Worm (Caenorhabditis elegans) whole organism, young adult: ENCODE measurements around the gene C01G5.9.

ENCODE experiments used
- C06A6.2 ChIP-seq: fragments of 200-800 bp; sonication (Bioruptor generic); conservative IDR thresholded peaks from 2 replicates; pipeline ENCODE4 v1.3.6; 2022; ENCODE audit warnings: missing genetic modification characterization, missing compliant biosample characterization
- F10E7.11 ChIP-seq: sonication (generic microtip); optimal IDR thresholded peaks from 2 replicates; lab custom pipeline; 2017; ENCODE audit warnings: mild to moderate bottlenecking, missing genetic modification characterization, moderate library complexity, missing compliant biosample characterization
- F22D6.2 ChIP-seq: sonication (generic microtip); optimal IDR thresholded peaks from 2 replicates; lab custom pipeline; 2016; ENCODE audit warnings: mild to moderate bottlenecking, missing genetic modification characterization, missing compliant biosample characterization
- F23B12.7 ChIP-seq: sonication (generic microtip); optimal IDR thresholded peaks from 2 replicates; lab custom pipeline; 2017; ENCODE audit warnings: missing genetic modification characterization, mild to moderate bottlenecking, missing compliant biosample characterization, antibody characterized with exemption, moderate library complexity; ENCODE audit not compliant: insufficient read depth
- F39B2.1 ChIP-seq: fragments of 200-800 bp; sonication (Bioruptor generic); IDR thresholded peaks from 2 replicates; pipeline ENCODE4 v1.3.6; 2022; ENCODE audit warnings: missing genetic modification reagents, missing genetic modification characterization, missing compliant biosample characterization
- F52B5.7 ChIP-seq: sonication (generic microtip); optimal IDR thresholded peaks from 2 replicates; lab custom pipeline; 2016; ENCODE audit warnings: mild to moderate bottlenecking, missing genetic modification characterization, missing compliant biosample characterization
- F57C9.4 ChIP-seq: sonication (generic microtip); optimal IDR thresholded peaks from 2 replicates; lab custom pipeline; 2017; ENCODE audit warnings: mild to moderate bottlenecking, missing genetic modification characterization, missing compliant biosample characterization
- K11D2.4 ChIP-seq: fragments of 200-800 bp; sonication (Bioruptor generic); IDR thresholded peaks from 2 replicates; pipeline ENCODE4 v1.3.6; 2022; ENCODE audit warnings: missing genetic modification reagents, missing genetic modification characterization, missing compliant biosample characterization
- Y53F4B.3 ChIP-seq: fragments of 200-800 bp; sonication (Bioruptor generic); IDR thresholded peaks from 2 replicates; pipeline ENCODE4 v1.3.6; 2022; ENCODE audit warnings: missing genetic modification reagents, missing genetic modification characterization, missing compliant biosample characterization
- Y67H2A.10 ChIP-seq: fragments of 200-800 bp; sonication (Bioruptor generic); conservative IDR thresholded peaks from 2 replicates; pipeline ENCODE4 v1.3.6; 2022; ENCODE audit warnings: missing genetic modification reagents, missing genetic modification characterization, missing compliant biosample characterization
- Y79H2A.3 ChIP-seq: fragments of 200-800 bp; sonication (Bioruptor generic); conservative IDR thresholded peaks from 2 replicates; pipeline ENCODE4 v1.3.6; 2022; ENCODE audit warnings: missing genetic modification reagents, missing genetic modification characterization, missing compliant biosample characterization
- Y95B8A.8 ChIP-seq: fragments of 200-800 bp; sonication (Bioruptor generic); IDR thresholded peaks from 2 replicates; pipeline ENCODE4 v1.3.6; 2022; ENCODE audit warnings: missing genetic modification reagents, missing genetic modification characterization, missing compliant biosample characterization
- ZK185.1 ChIP-seq: sonication (generic microtip); optimal IDR thresholded peaks from 2 replicates; lab custom pipeline; 2016; ENCODE audit warnings: mild to moderate bottlenecking, missing genetic modification characterization, missing compliant biosample characterization; ENCODE audit not compliant: poor library complexity, severe bottlenecking
- aptf-2 ChIP-seq: fragments of 200-800 bp; sonication (Bioruptor generic); conservative IDR thresholded peaks from 2 replicates; pipeline ENCODE4 v1.3.6; 2022; ENCODE audit warnings: missing genetic modification reagents, missing genetic modification characterization, missing compliant biosample characterization
- ceh-58 ChIP-seq: fragments of 200-800 bp; sonication (Bioruptor generic); IDR thresholded peaks from 2 replicates; pipeline ENCODE4 v1.3.6; 2022; ENCODE audit warnings: missing genetic modification characterization, missing compliant biosample characterization
- ceh-79 ChIP-seq: sonication (generic microtip); optimal IDR thresholded peaks from 2 replicates; lab custom pipeline; 2017; ENCODE audit warnings: mild to moderate bottlenecking, missing genetic modification characterization, missing compliant biosample characterization
- dox-1 ChIP-seq: fragments of 200-800 bp; sonication (Bioruptor generic); IDR thresholded peaks from 2 replicates; pipeline ENCODE4 v1.3.6; 2022; ENCODE audit warnings: missing genetic modification reagents, missing genetic modification characterization, missing compliant biosample characterization
- dpff-1 ChIP-seq: sonication (generic microtip); optimal IDR thresholded peaks from 2 replicates; lab custom pipeline; 2017; ENCODE audit warnings: mild to moderate bottlenecking, missing genetic modification characterization, missing compliant biosample characterization
- ets-4 ChIP-seq: fragments of 200-800 bp; sonication (Bioruptor generic); optimal IDR thresholded peaks from 2 replicates; lab custom pipeline; 2018; ENCODE audit warnings: mild to moderate bottlenecking, missing genetic modification characterization, missing compliant biosample characterization
- hlh-12 ChIP-seq: sonication (generic microtip); optimal IDR thresholded peaks from 2 replicates; lab custom pipeline; 2016; ENCODE audit warnings: missing genetic modification characterization, missing compliant biosample characterization
- hlh-26 ChIP-seq: fragments of 200-800 bp; sonication (Bioruptor generic); conservative IDR thresholded peaks from 2 replicates; pipeline ENCODE4 v1.3.6; 2022; ENCODE audit warnings: missing genetic modification reagents, missing genetic modification characterization, missing compliant biosample characterization
- hmg-20 ChIP-seq: fragments of 200-800 bp; sonication (Bioruptor generic); IDR thresholded peaks from 2 replicates; pipeline ENCODE4 v1.3.6; 2022; ENCODE audit warnings: missing genetic modification reagents, missing genetic modification characterization, missing compliant biosample characterization
- let-526 ChIP-seq: fragments of 200-800 bp; sonication (Bioruptor generic); IDR thresholded peaks from 2 replicates; pipeline ENCODE4 v1.3.6; 2022; ENCODE audit warnings: missing genetic modification reagents, missing genetic modification characterization, missing compliant biosample characterization
- lin-26 ChIP-seq: fragments of 200-800 bp; sonication (Bioruptor generic); IDR thresholded peaks from 2 replicates; pipeline ENCODE4 v1.3.6; 2022; ENCODE audit warnings: missing genetic modification reagents, missing genetic modification characterization, missing compliant biosample characterization
- lin-35 ChIP-seq, 3 experiments: fragments of 150-350 bp in 2 of 3; sonication (generic microtip) in 1 of 3; optimal IDR thresholded peaks; 2 replicates each; lab custom pipeline; 2014 to 2018; ENCODE audit warnings: missing biosample characterization in 3 of 3, missing genetic modification characterization in 3 of 3, missing genetic modification reagents in 3 of 3
- lsl-1 ChIP-seq: fragments of 200-800 bp; sonication (Bioruptor generic); optimal IDR thresholded peaks from 2 replicates; lab custom pipeline; 2018; ENCODE audit warnings: mild to moderate bottlenecking, missing genetic modification characterization, moderate library complexity, missing compliant biosample characterization
- lsy-27 ChIP-seq: sonication (generic microtip); optimal IDR thresholded peaks from 2 replicates; lab custom pipeline; 2017; ENCODE audit warnings: missing genetic modification characterization, mild to moderate bottlenecking, missing compliant biosample characterization, antibody characterized with exemption, missing genotype, borderline replicate concordance; ENCODE audit not compliant: insufficient read depth
- nhr-80 ChIP-seq: sonication (generic microtip); optimal IDR thresholded peaks from 2 replicates; lab custom pipeline; 2016; ENCODE audit warnings: missing genetic modification characterization, missing compliant biosample characterization
- repo-1 ChIP-seq: sonication (generic microtip); optimal IDR thresholded peaks from 2 replicates; lab custom pipeline; 2017; ENCODE audit warnings: mild to moderate bottlenecking, missing genetic modification characterization, missing compliant biosample characterization
- tbp1 ChIP-seq: fragments of 200-800 bp; sonication (Bioruptor generic); optimal IDR thresholded peaks from 2 replicates; lab custom pipeline; 2018; ENCODE audit warnings: mild to moderate bottlenecking, missing genetic modification characterization, missing compliant biosample characterization
- xnd-1 ChIP-seq: sonication (generic microtip); optimal IDR thresholded peaks from 2 replicates; lab custom pipeline; 2016; ENCODE audit warnings: missing genotype, missing genetic modification reagents, missing genetic modification characterization, missing compliant biosample characterization
- zim-3 ChIP-seq: sonication (generic microtip); optimal IDR thresholded peaks from 2 replicates; lab custom pipeline; 2017; ENCODE audit warnings: mild to moderate bottlenecking, missing genetic modification characterization, moderate library complexity, missing compliant biosample characterization
- ztf-6 ChIP-seq: fragments of 200-800 bp; sonication (Bioruptor generic); IDR thresholded peaks from 2 replicates; pipeline ENCODE4 v1.3.6; 2022; ENCODE audit warnings: missing genetic modification reagents, missing genetic modification characterization, missing compliant biosample characterization

C01G5.9 gene

DNA sequence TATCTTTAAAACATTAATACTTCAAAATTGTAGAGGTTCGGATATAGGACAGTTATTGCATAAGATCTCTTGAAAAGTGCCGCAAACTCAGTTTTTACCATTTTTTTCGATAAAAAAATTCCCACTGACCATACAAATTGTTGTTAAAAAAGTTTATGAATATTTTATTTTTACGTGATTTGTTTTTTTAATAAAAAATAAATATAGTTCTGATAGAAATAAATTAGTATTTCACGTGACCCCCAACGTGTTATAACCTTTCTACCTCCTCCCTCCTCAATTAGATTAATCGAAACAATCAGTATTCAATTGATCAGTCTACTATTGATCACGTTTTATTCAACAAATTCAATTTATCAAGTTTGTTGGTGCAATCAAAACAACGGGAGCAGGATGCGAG lies 11.8 kb downstream of the C01G5.9 start, which contains the start of gene C01G5.4:
TSS of gene C01G5.4 (plus strand) at position 301 of the 400 bp plus-strand sequence.
- TF ChIP-seq hmg-20 (GFP tag; lab: Robert Waterston, UW) (no peak), zim-3 (tag; lab: Kevin White, UChicago) (no peak), Y53F4B.3 (no peak), ztf-6 (no peak), Y67H2A.10 (GFP tag; lab: Robert Waterston, UW) (no peak)

DNA sequence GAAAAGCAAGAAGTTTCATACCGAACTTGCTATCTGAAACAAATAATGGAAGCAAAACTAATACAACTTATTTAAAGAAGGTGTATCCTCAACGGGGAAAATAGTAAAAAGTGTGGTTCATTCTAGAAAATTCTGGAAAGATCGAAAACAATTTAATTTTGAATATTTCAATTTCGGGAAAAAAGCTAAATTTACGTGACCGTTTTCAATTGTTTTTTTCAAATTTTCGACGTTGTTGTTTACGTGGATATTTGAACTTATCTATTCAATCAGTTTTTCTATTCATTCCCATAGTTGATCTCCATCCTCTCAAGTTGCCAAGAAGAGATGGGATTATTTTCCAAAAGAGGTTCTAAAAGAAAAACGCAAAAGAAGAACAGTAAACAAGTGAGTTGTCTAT lies 16.2 kb downstream of the C01G5.9 start, which contains the start of gene C01G5.3:
TSS of gene C01G5.3 (plus strand) at position 301 of the 400 bp plus-strand sequence.
- no peak for TF ChIP-seq hlh-12 (tag; lab: Kevin White, UChicago)
- no peak for TF ChIP-seq ZK185.1

DNA sequence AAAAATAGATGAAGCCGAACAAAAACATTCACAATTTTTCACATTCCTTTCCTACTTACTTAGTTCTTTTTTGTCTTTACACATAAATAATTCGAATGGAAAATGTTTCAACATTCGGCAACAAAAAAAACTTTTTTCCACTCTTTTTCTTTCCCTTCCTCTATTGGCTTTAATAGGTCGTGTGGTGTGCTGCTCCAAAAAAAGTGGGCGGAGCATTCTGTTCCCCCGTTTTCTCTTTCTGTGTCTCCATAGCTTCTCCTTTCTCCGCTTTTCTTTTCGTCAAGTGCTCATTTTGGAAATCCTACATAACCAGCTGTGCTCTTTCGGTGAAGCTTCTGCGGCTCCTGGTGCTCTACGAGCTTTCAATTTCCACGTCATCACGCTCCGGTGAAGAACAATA lies 21.7 kb downstream of the C01G5.9 start, which contains the start of gene C01G5.25:
TSS of gene C01G5.25 (plus strand) at position 250 of the 400 bp plus-strand sequence.
- TF ChIP-seq repo-1 (tag; lab: Kevin White, UChicago) = no peak
- no peak for TF ChIP-seq hlh-26 (GFP tag; lab: Robert Waterston, UW)
- TF ChIP-seq ceh-58 = no peak
- no peak for TF ChIP-seq ets-4
- TF ChIP-seq C06A6.2 (GFP tag; lab: Robert Waterston, UW) = no peak
- TF ChIP-seq xnd-1 (tag; lab: Kevin White, UChicago) = no peak
- TF ChIP-seq lin-35 (GFP tag; optimal IDR thresholded peaks at IDR 0.05; lab: Kevin White, UChicago) = no peak
- TF ChIP-seq K11D2.4 (GFP tag; lab: Robert Waterston, UW) = no peak
- TF ChIP-seq let-526 = no peak
- TF ChIP-seq dpff-1 (tag; lab: Kevin White, UChicago) = no peak
- TF ChIP-seq Y79H2A.3 = no peak
- TF ChIP-seq ZK185.1 = no peak
- TF ChIP-seq lsl-1 = no peak

ce11 chrIV:6542962-6543361 lies 23.3 kb downstream of the C01G5.9 start:
- TF ChIP-seq F52B5.7 = no peak
- no peak for TF ChIP-seq lin-26 (GFP tag; lab: Robert Waterston, UW)
- TF ChIP-seq F10E7.11 = no peak
- TF ChIP-seq dpff-1 (tag; lab: Kevin White, UChicago) = no peak
- TF ChIP-seq Y95B8A.8 (GFP tag; lab: Robert Waterston, UW) = no peak
- TF ChIP-seq ceh-79 = no peak
- no peak for TF ChIP-seq nhr-80 (tag; lab: Kevin White, UChicago)

DNA sequence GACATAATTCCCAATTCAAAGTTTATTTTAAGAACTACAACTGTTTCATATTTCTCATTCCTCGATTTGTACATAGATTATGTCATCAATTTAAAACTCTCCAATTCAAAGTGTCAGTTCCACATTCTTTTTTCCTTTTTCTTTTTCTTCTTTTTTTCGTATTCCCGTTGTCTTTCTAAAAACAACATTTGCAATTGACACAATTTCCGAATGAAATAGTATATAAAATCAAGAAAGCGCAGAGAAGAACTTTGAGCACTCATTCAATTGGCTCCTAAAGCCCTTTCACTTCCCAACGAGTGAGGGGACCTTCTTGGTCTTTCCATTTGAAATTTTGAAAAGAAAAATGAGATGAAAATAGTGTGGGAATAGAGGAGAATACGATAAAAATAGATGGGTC lies 27.7 kb downstream of the C01G5.9 start:
- no peak for TF ChIP-seq dox-1 (GFP tag; lab: Robert Waterston, UW)
- no peak for TF ChIP-seq F39B2.1
- no peak for TF ChIP-seq F22D6.2 (tag; lab: Kevin White, UChicago)
- no peak for TF ChIP-seq dpff-1 (tag; lab: Kevin White, UChicago)
- TF ChIP-seq aptf-2 (GFP tag; lab: Robert Waterston, UW) = no peak
- TF ChIP-seq F23B12.7 (tag; lab: Kevin White, UChicago) = no peak
- TF ChIP-seq lsy-27 (tag; lab: Kevin White, UChicago) = no peak
- TF ChIP-seq F57C9.4 (tag; lab: Kevin White, UChicago) = no peak
- no peak for TF ChIP-seq tbp1 (GFP tag; lab: Kevin White, UChicago)
- TF ChIP-seq, all 124 proteins: peak for 0
